Fruit fly (Drosophila melanogaster) whole organism, embryonic: Measurements from ENCODE around the gene CG7991.

Experiments used
- Ada2b ChIP-seq: fragments of 200-800 bp; sonication (Bioruptor generic); IDR thresholded peaks from 2 replicates; pipeline ENCODE4 v1.3.6; 2022; ENCODE audit warnings: missing biosample characterization, missing genetic modification characterization
- Blimp-1 ChIP-seq: fragments of 200-800 bp; sonication (Bioruptor generic); optimal IDR thresholded peaks from 3 replicates; lab custom pipeline; 2018; ENCODE audit warnings: missing biosample characterization, missing genetic modification characterization, mild to moderate bottlenecking, moderate library complexity, missing genetic modification reagents
- CG10543 ChIP-seq: fragments of 200-800 bp; sonication (Bioruptor generic); optimal IDR thresholded peaks from 3 replicates; lab custom pipeline; 2017; ENCODE audit warnings: missing biosample characterization, mild to moderate bottlenecking, missing genetic modification characterization, moderate library complexity
- CG10565 ChIP-seq: fragments of 200-800 bp; sonication (Bioruptor generic); optimal IDR thresholded peaks from 3 replicates; lab custom pipeline; 2016; ENCODE audit warnings: missing biosample characterization, mild to moderate bottlenecking, missing genetic modification characterization
- CG11085 ChIP-seq: fragments of 200-800 bp; sonication (Bioruptor generic); IDR thresholded peaks from 2 replicates; pipeline ENCODE4 v1.3.6; 2022; ENCODE audit warnings: missing biosample characterization, missing genetic modification characterization
- CG11560 ChIP-seq: fragments of 200-800 bp; sonication (Bioruptor generic); IDR thresholded peaks from 3 replicates; pipeline ENCODE4 v1.3.6; 2022; ENCODE audit warnings: missing biosample characterization, missing genetic modification characterization
- CG12769 ChIP-seq: fragments of 200-800 bp; sonication (Bioruptor generic); optimal IDR thresholded peaks from 2 replicates; lab custom pipeline; 2019; ENCODE audit warnings: missing biosample characterization, mild to moderate bottlenecking, missing genetic modification characterization, moderate library complexity
- CG12942 ChIP-seq: fragments of 200-800 bp; sonication (Bioruptor generic); optimal IDR thresholded peaks from 3 replicates; lab custom pipeline; 2016; ENCODE audit warnings: missing biosample characterization, missing genetic modification characterization
- CG16779 ChIP-seq: fragments of 200-800 bp; sonication (Bioruptor generic); IDR thresholded peaks from 2 replicates; pipeline ENCODE4 v1.3.6; 2022; ENCODE audit warnings: missing biosample characterization, missing genetic modification characterization
- CG17328 ChIP-seq: fragments of 200-800 bp; sonication (Bioruptor generic); IDR thresholded peaks from 2 replicates; pipeline ENCODE4 v1.3.6; 2022; ENCODE audit warnings: missing biosample characterization, missing genetic modification characterization
- CG17361 ChIP-seq: fragments of 200-800 bp; sonication (Bioruptor generic); IDR thresholded peaks from 3 replicates; pipeline ENCODE4 v1.3.6; 2022; ENCODE audit warnings: missing biosample characterization, missing genetic modification characterization
- CG2199 ChIP-seq: fragments of 200-800 bp; sonication (Bioruptor generic); IDR thresholded peaks from 3 replicates; pipeline ENCODE4 v1.3.6; 2022; ENCODE audit warnings: missing biosample characterization, missing genetic modification characterization
- CG6854 ChIP-seq: fragments of 200-800 bp; sonication (Bioruptor generic); optimal IDR thresholded peaks from 3 replicates; lab custom pipeline; 2017; ENCODE audit warnings: missing biosample characterization, mild to moderate bottlenecking, missing genetic modification characterization
- CG7928 ChIP-seq: fragments of 200-800 bp; sonication (Bioruptor generic); optimal IDR thresholded peaks from 2 replicates; lab custom pipeline; 2017; ENCODE audit warnings: missing biosample characterization, mild to moderate bottlenecking, missing genetic modification characterization
- CG8765 ChIP-seq: fragments of 200-800 bp; sonication (Bioruptor generic); IDR thresholded peaks from 2 replicates; pipeline ENCODE4 v1.3.6; 2022; ENCODE audit warnings: missing biosample characterization, missing genetic modification characterization
- CG9215 ChIP-seq: fragments of 200-800 bp; sonication (Bioruptor generic); IDR thresholded peaks from 2 replicates; pipeline ENCODE4 v1.3.6; 2022; ENCODE audit warnings: missing biosample characterization, missing genetic modification characterization
- D19A ChIP-seq: fragments of 200-800 bp; optimal IDR thresholded peaks from 3 replicates; lab custom pipeline; 2019; ENCODE audit warnings: missing biosample characterization, mild to moderate bottlenecking, missing genetic modification characterization, moderate library complexity
- Dad ChIP-seq: fragments of 200-800 bp; sonication (Bioruptor generic); optimal IDR thresholded peaks from 3 replicates; lab custom pipeline; 2016; ENCODE audit warnings: missing biosample characterization, missing genetic modification characterization
- Deaf1 ChIP-seq: fragments of 200-800 bp; optimal IDR thresholded peaks from 3 replicates; lab custom pipeline; 2019; ENCODE audit warnings: missing biosample characterization, mild to moderate bottlenecking, missing genetic modification characterization, moderate library complexity
- Dek ChIP-seq: fragments of 200-800 bp; sonication (Bioruptor generic); optimal IDR thresholded peaks from 3 replicates; lab custom pipeline; 2019; ENCODE audit warnings: missing biosample characterization, mild to moderate bottlenecking, missing genetic modification characterization, moderate library complexity
- Dip2 ChIP-seq: fragments of 200-800 bp; sonication (Bioruptor generic); IDR thresholded peaks from 2 replicates; pipeline ENCODE4 v1.3.6; 2022; ENCODE audit warnings: missing biosample characterization, missing genetic modification characterization
- E2f1 ChIP-seq: fragments of 200-800 bp; sonication (Bioruptor generic); IDR thresholded peaks from 2 replicates; pipeline ENCODE4 v1.3.6; 2022; ENCODE audit warnings: missing biosample characterization, missing genetic modification characterization
- Fer1 ChIP-seq: fragments of 200-800 bp; sonication (Bioruptor generic); optimal IDR thresholded peaks from 2 replicates; lab custom pipeline; 2017; ENCODE audit warnings: missing biosample characterization, mild to moderate bottlenecking, missing genetic modification characterization
- Fer2 ChIP-seq: fragments of 200-800 bp; sonication (Bioruptor generic); optimal IDR thresholded peaks from 2 replicates; lab custom pipeline; 2018; ENCODE audit warnings: missing biosample characterization, mild to moderate bottlenecking, missing genetic modification characterization, moderate library complexity
- HLH3B ChIP-seq: fragments of 200-800 bp; sonication (Bioruptor generic); IDR thresholded peaks from 2 replicates; pipeline ENCODE4 v1.3.6; 2022; ENCODE audit warnings: missing biosample characterization, missing genetic modification characterization
- HLH4C ChIP-seq: fragments of 200-800 bp; sonication (Bioruptor generic); IDR thresholded peaks from 3 replicates; pipeline ENCODE4 v1.3.6; 2022; ENCODE audit warnings: missing biosample characterization, missing genetic modification characterization; ENCODE audit not compliant: partially characterized antibody
- Hey ChIP-seq: fragments of 200-800 bp; sonication (Bioruptor generic); optimal IDR thresholded peaks from 3 replicates; lab custom pipeline; 2018; ENCODE audit warnings: missing biosample characterization, mild to moderate bottlenecking, missing genetic modification characterization
- Hmr ChIP-seq: fragments of 200-800 bp; sonication (Bioruptor generic); optimal IDR thresholded peaks from 3 replicates; lab custom pipeline; 2017; ENCODE audit warnings: mild to moderate bottlenecking, missing biosample characterization, missing genetic modification reagents, missing genetic modification characterization
- Hsf ChIP-seq: fragments of 200-800 bp; sonication (Bioruptor generic); optimal IDR thresholded peaks from 3 replicates; lab custom pipeline; 2016; ENCODE audit warnings: missing biosample characterization, missing genetic modification characterization
- MESR4 ChIP-seq: fragments of 200-800 bp; sonication (Bioruptor generic); optimal IDR thresholded peaks from 2 replicates; lab custom pipeline; 2018; ENCODE audit warnings: missing biosample characterization, mild to moderate bottlenecking, missing genetic modification characterization, moderate library complexity
- MTF-1 ChIP-seq: fragments of 200-800 bp; sonication (Bioruptor generic); optimal IDR thresholded peaks from 2 replicates; lab custom pipeline; 2018; ENCODE audit warnings: missing biosample characterization, mild to moderate bottlenecking, missing genetic modification characterization, borderline replicate concordance
- Myb ChIP-seq: fragments of 200-800 bp; sonication (Bioruptor generic); optimal IDR thresholded peaks from 2 replicates; lab custom pipeline; 2016; ENCODE audit warnings: missing biosample characterization, missing genetic modification characterization
- Nf-YB ChIP-seq: fragments of 200-800 bp; sonication (Bioruptor generic); optimal IDR thresholded peaks from 3 replicates; lab custom pipeline; 2019; ENCODE audit warnings: missing biosample characterization, mild to moderate bottlenecking, missing genetic modification characterization, moderate library complexity
- Nf-YC ChIP-seq: fragments of 200-800 bp; optimal IDR thresholded peaks from 3 replicates; lab custom pipeline; 2019; ENCODE audit warnings: missing biosample characterization, mild to moderate bottlenecking, missing genetic modification characterization, moderate library complexity
- Oaz ChIP-seq: fragments of 200-800 bp; sonication (Bioruptor generic); IDR thresholded peaks from 2 replicates; pipeline ENCODE4 v1.3.6; 2022; ENCODE audit warnings: missing biosample characterization, missing genetic modification characterization
- Pdp1 ChIP-seq, 2 experiments: fragments of 200-800 bp; sonication (Bioruptor generic); optimal IDR thresholded peaks; 3 replicates each; lab custom pipeline; 2016; ENCODE audit warnings: missing biosample characterization in 2 of 2, missing genetic modification characterization in 2 of 2, mild to moderate bottlenecking in 1 of 2, moderate library complexity in 1 of 2
- Ravus ChIP-seq: fragments of 200-800 bp; sonication (Bioruptor generic); IDR thresholded peaks from 2 replicates; pipeline ENCODE4 v1.3.6; 2022; ENCODE audit warnings: missing biosample characterization, missing genetic modification characterization
- Scr ChIP-seq: fragments of 200-800 bp; sonication (Bioruptor generic); IDR thresholded peaks from 2 replicates; pipeline ENCODE4 v1.3.6; 2022; ENCODE audit warnings: missing biosample characterization, missing genetic modification characterization; ENCODE audit not compliant: partially characterized antibody
- abd-A ChIP-seq: fragments of 200-800 bp; sonication (Bioruptor generic); optimal IDR thresholded peaks from 3 replicates; lab custom pipeline; 2019; ENCODE audit warnings: missing biosample characterization, mild to moderate bottlenecking, missing genetic modification characterization, moderate library complexity
- ems ChIP-seq: fragments of 200-800 bp; sonication (Bioruptor generic); optimal IDR thresholded peaks from 3 replicates; lab custom pipeline; 2016; ENCODE audit warnings: missing biosample characterization, missing genetic modification characterization
- fd64A ChIP-seq: fragments of 200-800 bp; sonication (Bioruptor generic); optimal IDR thresholded peaks from 3 replicates; lab custom pipeline; 2018; ENCODE audit warnings: missing biosample characterization, mild to moderate bottlenecking, missing genetic modification characterization
- gt ChIP-seq: fragments of 200-800 bp; sonication (Bioruptor generic); IDR thresholded peaks from 2 replicates; pipeline ENCODE4 v1.3.6; 2022; ENCODE audit warnings: missing biosample characterization, missing genetic modification characterization
- inv ChIP-seq: fragments of 200-800 bp; sonication (Bioruptor generic); IDR thresholded peaks from 2 replicates; pipeline ENCODE4 v1.3.6; 2022; ENCODE audit warnings: missing biosample characterization, missing genetic modification characterization; ENCODE audit not compliant: partially characterized antibody
- phol ChIP-seq: fragments of 200-800 bp; sonication (Bioruptor generic); optimal IDR thresholded peaks from 3 replicates; lab custom pipeline; 2018; ENCODE audit warnings: missing biosample characterization, mild to moderate bottlenecking, missing genetic modification characterization, moderate library complexity
- pros ChIP-seq: fragments of 200-800 bp; sonication (Bioruptor generic); optimal IDR thresholded peaks from 3 replicates; lab custom pipeline; 2019; ENCODE audit warnings: missing biosample characterization, mild to moderate bottlenecking, missing genetic modification characterization, moderate library complexity
- scrt ChIP-seq: fragments of 200-800 bp; sonication (Bioruptor generic); optimal IDR thresholded peaks from 2 replicates; lab custom pipeline; 2018; ENCODE audit warnings: missing biosample characterization, mild to moderate bottlenecking, missing genetic modification characterization, moderate library complexity
- sens ChIP-seq: fragments of 200-800 bp; sonication (Bioruptor generic); peaks from one replicate; lab custom pipeline; 2016; ENCODE audit warnings: missing biosample characterization, missing genetic modification characterization
- toy ChIP-seq: fragments of 200-800 bp; sonication (Bioruptor generic); IDR thresholded peaks from 2 replicates; pipeline ENCODE4 v1.3.6; 2022; ENCODE audit warnings: missing biosample characterization, missing genetic modification characterization

The CG7991 gene

dm6 chr3L:1738375-1739328 lies 64.1 kb downstream of the CG7991 start, which contains the start of gene Gk2 (continued):
- no peak for TF ChIP-seq Ravus (GFP tag; lab: Robert Waterston, UW)
- no peak for TF ChIP-seq Dek (tag; lab: Kevin White, UChicago)
- no peak for TF ChIP-seq Fer2 (tag; lab: Kevin White, UChicago)
- no peak for TF ChIP-seq Hey (tag; lab: Kevin White, UChicago)
- no peak for TF ChIP-seq Ada2b
- no peak for TF ChIP-seq CG11085 (GFP tag; lab: Robert Waterston, UW)
- TF ChIP-seq HLH4C (GFP tag; lab: Robert Waterston, UW): peak; percentile 66
- no peak for TF ChIP-seq toy (GFP tag; lab: Robert Waterston, UW)
- no peak for TF ChIP-seq fd64A (GFP tag; lab: Kevin White, UChicago)
- no peak for TF ChIP-seq Dip2
- no peak for TF ChIP-seq CG10543 (GFP tag; lab: Kevin White, UChicago)
- peak; percentile 47 for TF ChIP-seq Deaf1 (tag; lab: Kevin White, UChicago)
- peak; percentile 48 for TF ChIP-seq Scr
- peak; percentile 27; the same call in 1 of the 3 replicates for TF ChIP-seq CG17361 (GFP tag; lab: Robert Waterston, UW)
- no peak for TF ChIP-seq CG12942 (GFP tag; lab: Kevin White, UChicago)
- TF ChIP-seq CG16779 (GFP tag; lab: Robert Waterston, UW): no peak
- peak; percentile 72 for TF ChIP-seq sens (GFP tag; lab: Kevin White, UChicago)
- TF ChIP-seq D19A (tag; lab: Kevin White, UChicago): no peak
- TF ChIP-seq CG8765 (GFP tag; lab: Robert Waterston, UW): no peak
- TF ChIP-seq CG6854 (GFP tag; lab: Kevin White, UChicago): no peak
- peak in 1 of 2 experiments; percentile 52 for TF ChIP-seq Pdp1 (GFP tag; optimal IDR thresholded peaks at IDR 0.05; lab: Kevin White, UChicago)
- no peak for TF ChIP-seq Blimp-1 (GFP tag; lab: Kevin White, UChicago)
- TF ChIP-seq HLH3B (GFP tag; lab: Robert Waterston, UW): no peak
- no peak for TF ChIP-seq Oaz (GFP tag; lab: Robert Waterston, UW)
- TF ChIP-seq Fer1 (GFP tag; lab: Kevin White, UChicago): no peak
- peak; percentile 58 for TF ChIP-seq Myb (GFP tag; lab: Kevin White, UChicago)
- TF ChIP-seq E2f1: no peak
- TF ChIP-seq gt (GFP tag; lab: Robert Waterston, UW): no peak
- TF ChIP-seq CG2199: no peak
- TF ChIP-seq CG11560 (tag; lab: Robert Waterston, UW): peak; percentile 70; the same call in 2 of the 3 replicates
- TF ChIP-seq MTF-1: no peak
- 0 out of 2 replicates have a peak, but pooled peaks have one; percentile 13 for TF ChIP-seq CG17328 (GFP tag; lab: Robert Waterston, UW)
- no peak for TF ChIP-seq scrt (GFP tag; lab: Kevin White, UChicago)
- no peak for TF ChIP-seq MESR4 (GFP tag; lab: Kevin White, UChicago)
- TF ChIP-seq CG9215 (GFP tag; lab: Robert Waterston, UW): no peak
- no peak for TF ChIP-seq phol (tag; lab: Kevin White, UChicago)
- peak; percentile 96 for TF ChIP-seq Nf-YC (tag; lab: Kevin White, UChicago)
- peak; percentile 17 for TF ChIP-seq abd-A (tag; lab: Kevin White, UChicago)
- no peak for TF ChIP-seq CG7928 (GFP tag; lab: Kevin White, UChicago)
- no peak for TF ChIP-seq ems (GFP tag; lab: Kevin White, UChicago)
- TF ChIP-seq Nf-YB: peak; percentile 96
- TF ChIP-seq Dad (GFP tag; lab: Kevin White, UChicago): no peak
- TF ChIP-seq pros (GFP tag; lab: Kevin White, UChicago): no peak
- no peak for TF ChIP-seq Hsf (GFP tag; lab: Kevin White, UChicago)
- TF ChIP-seq CG10565: no peak
- TF ChIP-seq CG12769 (tag; lab: Kevin White, UChicago): no peak
- TF ChIP-seq Hmr (GFP tag; lab: Kevin White, UChicago): no peak
- TF ChIP-seq inv (GFP tag; lab: Robert Waterston, UW): peak; percentile 27; the same call in 1 of the 2 replicates
